Fruit fly (Drosophila melanogaster) whole organism, embryonic: ENCODE data around the gene CG1983.
A peak's percentile ranks its signal among the peaks of the same experiment; 100 is the strongest.

Source experiments
- Blimp-1 ChIP-seq: fragments of 200-800 bp; sonication (Bioruptor generic); optimal IDR thresholded peaks from 3 replicates; lab custom pipeline; 2018; ENCODE audit warnings: missing biosample characterization, missing genetic modification characterization, mild to moderate bottlenecking, moderate library complexity, missing genetic modification reagents
- CG10267 ChIP-seq: fragments of 200-800 bp; sonication (Bioruptor generic); optimal IDR thresholded peaks from 2 replicates; lab custom pipeline; 2018; ENCODE audit warnings: missing biosample characterization, mild to moderate bottlenecking, missing genetic modification characterization, moderate library complexity
- CG10959 ChIP-seq: fragments of 200-800 bp; sonication (Bioruptor generic); IDR thresholded peaks from 2 replicates; pipeline ENCODE4 v1.3.6; 2022; ENCODE audit warnings: missing biosample characterization, missing genetic modification characterization
- CG11456 ChIP-seq: fragments of 200-800 bp; sonication (Bioruptor generic); IDR thresholded peaks from 3 replicates; pipeline ENCODE4 v1.3.6; 2022; ENCODE audit warnings: missing biosample characterization, missing genetic modification characterization
- CG11695 ChIP-seq: fragments of 200-800 bp; sonication (Bioruptor generic); IDR thresholded peaks from 3 replicates; pipeline ENCODE4 v1.3.6; 2022; ENCODE audit warnings: missing biosample characterization, missing genetic modification characterization
- CG13424 ChIP-seq: fragments of 200-800 bp; sonication (Bioruptor generic); optimal IDR thresholded peaks from 2 replicates; lab custom pipeline; 2019; ENCODE audit warnings: missing biosample characterization, mild to moderate bottlenecking, missing genetic modification characterization, moderate library complexity
- CG15269 ChIP-seq: fragments of 200-800 bp; sonication (Bioruptor generic); optimal IDR thresholded peaks from 2 replicates; lab custom pipeline; 2018; ENCODE audit warnings: missing biosample characterization, mild to moderate bottlenecking, missing genetic modification characterization, moderate library complexity
- CG17328 ChIP-seq: fragments of 200-800 bp; sonication (Bioruptor generic); IDR thresholded peaks from 2 replicates; pipeline ENCODE4 v1.3.6; 2022; ENCODE audit warnings: missing biosample characterization, missing genetic modification characterization
- CG17361 ChIP-seq: fragments of 200-800 bp; sonication (Bioruptor generic); IDR thresholded peaks from 3 replicates; pipeline ENCODE4 v1.3.6; 2022; ENCODE audit warnings: missing biosample characterization, missing genetic modification characterization
- CG18262 ChIP-seq: fragments of 200-800 bp; optimal IDR thresholded peaks from 3 replicates; lab custom pipeline; 2019; ENCODE audit warnings: missing biosample characterization, mild to moderate bottlenecking, missing genetic modification characterization, moderate library complexity
- CG18599 ChIP-seq: fragments of 200-800 bp; sonication (Bioruptor generic); optimal IDR thresholded peaks from 3 replicates; lab custom pipeline; 2017; ENCODE audit warnings: missing biosample characterization, missing genetic modification characterization, mild to moderate bottlenecking, moderate library complexity, missing genetic modification reagents
- CG2678 ChIP-seq: fragments of 200-800 bp; sonication (Bioruptor generic); optimal IDR thresholded peaks from 3 replicates; lab custom pipeline; 2019; ENCODE audit warnings: missing biosample characterization, mild to moderate bottlenecking, missing genetic modification characterization, moderate library complexity
- CG30431 ChIP-seq: fragments of 200-800 bp; sonication (Bioruptor generic); optimal IDR thresholded peaks from 2 replicates; lab custom pipeline; 2017; ENCODE audit warnings: missing biosample characterization, missing genetic modification characterization
- CG31224 ChIP-seq: fragments of 200-800 bp; sonication (Bioruptor generic); IDR thresholded peaks from 2 replicates; pipeline ENCODE4 v1.3.6; 2022; ENCODE audit warnings: missing biosample characterization, missing genetic modification characterization
- CG32532 ChIP-seq: fragments of 200-800 bp; sonication (Bioruptor generic); IDR thresholded peaks from 2 replicates; pipeline ENCODE4 v1.3.6; 2022; ENCODE audit warnings: missing biosample characterization, missing genetic modification characterization
- CG6689 ChIP-seq: fragments of 200-800 bp; sonication (Bioruptor generic); IDR thresholded peaks from 2 replicates; pipeline ENCODE4 v1.3.6; 2022; ENCODE audit warnings: missing biosample characterization, missing genetic modification characterization
- CG7556 ChIP-seq: fragments of 200-800 bp; sonication (Bioruptor generic); optimal IDR thresholded peaks from 2 replicates; lab custom pipeline; 2017; ENCODE audit warnings: missing biosample characterization, mild to moderate bottlenecking, missing genetic modification characterization
- CG7839 ChIP-seq: fragments of 200-800 bp; sonication (Bioruptor generic); optimal IDR thresholded peaks from 3 replicates; lab custom pipeline; 2018; ENCODE audit warnings: missing biosample characterization, mild to moderate bottlenecking, missing genetic modification characterization, moderate library complexity
- CG9817 ChIP-seq: fragments of 200-800 bp; sonication (Bioruptor generic); optimal IDR thresholded peaks from 2 replicates; lab custom pipeline; 2018; ENCODE audit warnings: missing biosample characterization, mild to moderate bottlenecking, missing genetic modification characterization, moderate library complexity
- Dbx ChIP-seq: fragments of 200-800 bp; sonication (Bioruptor generic); IDR thresholded peaks from 3 replicates; pipeline ENCODE4 v1.3.6; 2022; ENCODE audit warnings: missing biosample characterization, missing genetic modification characterization
- Fer3 ChIP-seq: fragments of 200-800 bp; sonication (Bioruptor generic); optimal IDR thresholded peaks from 2 replicates; lab custom pipeline; 2018; ENCODE audit warnings: missing biosample characterization, mild to moderate bottlenecking, missing genetic modification characterization, moderate library complexity
- HLH3B ChIP-seq: fragments of 200-800 bp; sonication (Bioruptor generic); IDR thresholded peaks from 2 replicates; pipeline ENCODE4 v1.3.6; 2022; ENCODE audit warnings: missing biosample characterization, missing genetic modification characterization
- Hr51 ChIP-seq, 2 experiments: fragments of 200-800 bp; sonication (Bioruptor generic); optimal IDR thresholded peaks; 2 replicates in 1 of 2; 3 replicates in 1 of 2; lab custom pipeline; 2016 to 2018; ENCODE audit warnings: missing biosample characterization in 2 of 2, missing genetic modification characterization in 2 of 2, mild to moderate bottlenecking in 1 of 2, moderate library complexity in 1 of 2
- Hsf ChIP-seq: fragments of 200-800 bp; sonication (Bioruptor generic); optimal IDR thresholded peaks from 3 replicates; lab custom pipeline; 2016; ENCODE audit warnings: missing biosample characterization, missing genetic modification characterization
- Nf-YA ChIP-seq: fragments of 200-800 bp; sonication (Bioruptor generic); IDR thresholded peaks from 2 replicates; pipeline ENCODE4 v1.3.6; 2022; ENCODE audit warnings: missing biosample characterization, missing genetic modification characterization
- PHDP ChIP-seq: fragments of 200-800 bp; sonication (Bioruptor generic); optimal IDR thresholded peaks from 3 replicates; lab custom pipeline; 2018; ENCODE audit warnings: missing biosample characterization, mild to moderate bottlenecking, missing genetic modification characterization, moderate library complexity
- Ssrp ChIP-seq: fragments of 200-800 bp; sonication (Bioruptor generic); optimal IDR thresholded peaks from 2 replicates; lab custom pipeline; 2018; ENCODE audit warnings: missing biosample characterization, mild to moderate bottlenecking, missing genetic modification characterization, moderate library complexity
- Xrp1 ChIP-seq: fragments of 200-800 bp; sonication (Bioruptor generic); IDR thresholded peaks from 2 replicates; pipeline ENCODE4 v1.3.6; 2022; ENCODE audit warnings: missing biosample characterization, missing genetic modification characterization
- ara ChIP-seq: fragments of 200-800 bp; sonication (Bioruptor generic); IDR thresholded peaks from 2 replicates; pipeline ENCODE4 v1.3.6; 2022; ENCODE audit warnings: missing biosample characterization, missing genetic modification characterization
- bsh ChIP-seq, 2 experiments: fragments of 200-800 bp; sonication (Bioruptor generic); optimal IDR thresholded peaks; 2 replicates each; lab custom pipeline; 2017 to 2018; ENCODE audit warnings: mild to moderate bottlenecking in 2 of 2, missing biosample characterization in 2 of 2, missing genetic modification characterization in 2 of 2, moderate library complexity in 1 of 2
- chif ChIP-seq, 2 experiments: fragments of 200-800 bp; sonication (Bioruptor generic); optimal IDR thresholded peaks; 3 replicates each; lab custom pipeline; 2016; ENCODE audit warnings: missing biosample characterization in 2 of 2, missing genetic modification characterization in 2 of 2
- dmrt11E ChIP-seq: fragments of 200-800 bp; sonication (Bioruptor generic); optimal IDR thresholded peaks from 3 replicates; lab custom pipeline; 2018; ENCODE audit warnings: missing biosample characterization, mild to moderate bottlenecking, missing genetic modification characterization, moderate library complexity
- esg ChIP-seq: fragments of 200-800 bp; sonication (Bioruptor generic); conservative IDR thresholded peaks from 2 replicates; pipeline ENCODE4 v1.3.6; 2022; ENCODE audit warnings: missing biosample characterization, missing genetic modification characterization
- eve ChIP-seq, 2 experiments: fragments of >200 bp; optimal IDR thresholded peaks; 2 replicates each; lab custom pipeline; 2017; ENCODE audit warnings: missing biosample characterization in 2 of 2, missing genetic modification characterization in 2 of 2
- gem ChIP-seq: fragments of 200-800 bp; sonication (Bioruptor generic); optimal IDR thresholded peaks from 2 replicates; lab custom pipeline; 2019; ENCODE audit warnings: missing biosample characterization, mild to moderate bottlenecking, missing genetic modification characterization, moderate library complexity
- hkb ChIP-seq, 2 experiments: fragments of 200-800 bp in 1 of 2; fragments of >200 bp in 1 of 2; sonication (Bioruptor generic) in 1 of 2; IDR thresholded peaks in 1 of 2; optimal IDR thresholded peaks in 1 of 2; 2 replicates each; pipeline versions ENCODE4 v1.3.6 to Lab custom; 2017 to 2022; ENCODE audit warnings: missing biosample characterization in 1 of 2, missing genetic modification characterization in 1 of 2
- hth ChIP-seq: fragments of >200 bp; optimal IDR thresholded peaks from 2 replicates; lab custom pipeline; 2017; ENCODE audit warnings: inconsistent platforms
- ken ChIP-seq: fragments of 200-800 bp; sonication (Bioruptor generic); IDR thresholded peaks from 3 replicates; pipeline ENCODE4 v1.3.6; 2022; ENCODE audit warnings: missing biosample characterization, missing genetic modification characterization
- lbe ChIP-seq: fragments of 200-800 bp; sonication (Bioruptor generic); optimal IDR thresholded peaks from 2 replicates; lab custom pipeline; 2016; ENCODE audit warnings: missing biosample characterization, mild to moderate bottlenecking, missing genetic modification characterization
- lola ChIP-seq, 3 experiments: fragments of >200 bp in 2 of 3; fragments of 200-800 bp in 1 of 3; sonication (Bioruptor generic) in 1 of 3; optimal IDR thresholded peaks; 2 replicates each; lab custom pipeline; 2017 to 2019; ENCODE audit warnings: missing biosample characterization in 3 of 3, missing genetic modification characterization in 3 of 3, mild to moderate bottlenecking in 1 of 3, moderate library complexity in 1 of 3
- row ChIP-seq: fragments of 200-800 bp; sonication (Bioruptor generic); IDR thresholded peaks from 3 replicates; pipeline ENCODE4 v1.3.6; 2022; ENCODE audit warnings: missing biosample characterization, missing genetic modification characterization
- sens-2 ChIP-seq: fragments of 200-800 bp; sonication (Bioruptor generic); IDR thresholded peaks from 2 replicates; pipeline ENCODE4 v1.3.6; 2022; ENCODE audit warnings: missing biosample characterization, missing genetic modification characterization
- sim ChIP-seq: fragments of 200-800 bp; sonication (Bioruptor generic); IDR thresholded peaks from 2 replicates; pipeline ENCODE4 v1.3.6; 2022; ENCODE audit warnings: missing biosample characterization, missing genetic modification characterization
- slbo ChIP-seq: fragments of 200-800 bp; sonication (Bioruptor generic); IDR thresholded peaks from 2 replicates; pipeline ENCODE4 v1.3.6; 2022; ENCODE audit warnings: missing biosample characterization, missing genetic modification characterization
- trem ChIP-seq: fragments of 200-800 bp; optimal IDR thresholded peaks from 3 replicates; lab custom pipeline; 2019; ENCODE audit warnings: missing biosample characterization, mild to moderate bottlenecking, missing genetic modification characterization, moderate library complexity
- tx ChIP-seq: fragments of 200-800 bp; sonication (Bioruptor generic); optimal IDR thresholded peaks from 2 replicates; lab custom pipeline; 2016; ENCODE audit warnings: missing biosample characterization, missing genetic modification characterization
- zfh1 ChIP-seq: fragments of 200-800 bp; sonication (Bioruptor generic); IDR thresholded peaks from 3 replicates; pipeline ENCODE4 v1.3.6; 2022; ENCODE audit warnings: missing biosample characterization, missing genetic modification characterization

CG1983 gene

DNA sequence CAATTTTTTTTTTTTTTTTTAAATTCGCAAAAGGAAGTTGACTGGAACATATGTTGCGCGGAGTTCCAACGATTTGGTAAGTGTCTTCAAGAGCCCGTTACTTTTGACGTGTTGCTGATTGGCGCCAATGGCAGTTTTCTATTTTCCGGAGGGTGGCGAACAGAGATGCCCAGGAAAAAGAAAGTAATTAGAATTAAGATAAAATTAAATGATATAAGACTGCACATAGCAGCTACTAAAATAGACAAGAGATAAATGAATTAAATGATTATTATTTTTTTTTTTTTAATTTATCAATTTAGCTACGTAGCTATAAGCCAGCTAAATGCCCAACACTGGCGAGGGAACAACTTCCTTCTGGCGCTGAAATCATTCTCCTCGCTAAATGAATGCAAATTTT, 44.7 kb upstream of the CG1983 start (continued):
- TF ChIP-seq CG10267 (tag; lab: Kevin White, UChicago): peak; percentile 9
- no peak for TF ChIP-seq chif (GFP tag; optimal IDR thresholded peaks at IDR 0.05; lab: Kevin White, UChicago)
- TF ChIP-seq CG2678: peak; percentile 27
- peak in 1 of 2 experiments; percentile 51 for TF ChIP-seq bsh (GFP tag; optimal IDR thresholded peaks at IDR 0.05; lab: Kevin White, UChicago)
- peak; percentile 25; the same call in 1 of the 2 replicates for TF ChIP-seq slbo
- peak; percentile 41 for TF ChIP-seq CG7839 (tag; lab: Kevin White, UChicago)
- TF ChIP-seq Ssrp (tag; lab: Kevin White, UChicago): peak; percentile 18
- 0 out of 2 replicates have a peak, but pooled peaks have one; percentile 18 for TF ChIP-seq esg (GFP tag; lab: Robert Waterston, UW)
- 0 out of 3 replicates have a peak, but pooled peaks have one; percentile 49 for TF ChIP-seq ken (GFP tag; lab: Robert Waterston, UW)
- peak; percentile 23; the same call in 1 of the 2 replicates for TF ChIP-seq CG10959 (GFP tag; lab: Robert Waterston, UW)
- peak; percentile 9 for TF ChIP-seq CG18599
- peak in 1 of 2 experiments; percentile 19 for TF ChIP-seq Hr51 (GFP tag; optimal IDR thresholded peaks at IDR 0.05; lab: Kevin White, UChicago)
- no peak for TF ChIP-seq hth
- peak; percentile 19 for TF ChIP-seq CG7556 (GFP tag; lab: Kevin White, UChicago)
- peak; percentile 65 for TF ChIP-seq sens-2 (GFP tag; lab: Robert Waterston, UW)
- TF ChIP-seq Fer3 (tag; lab: Kevin White, UChicago): no peak
- no peak for TF ChIP-seq tx (GFP tag; lab: Kevin White, UChicago)
- TF ChIP-seq trem (tag; lab: Kevin White, UChicago): peak; percentile 16
- TF ChIP-seq CG31224: no peak
- TF ChIP-seq dmrt11E: peak; percentile 63
- 0 out of 3 replicates have a peak, but pooled peaks have one; percentile 20 for TF ChIP-seq CG17361 (GFP tag; lab: Robert Waterston, UW)
- TF ChIP-seq CG9817: no peak
- peak; percentile 33 for TF ChIP-seq CG18262 (tag; lab: Kevin White, UChicago)
- peak; percentile 3 for TF ChIP-seq Hsf (GFP tag; lab: Kevin White, UChicago)
- peak in 1 of 2 experiments; percentile 6 for TF ChIP-seq eve (GFP tag; optimal IDR thresholded peaks at IDR 0.05; lab: Kevin White, UChicago)
- 0 out of 2 replicates have a peak, but pooled peaks have one; percentile 13 for TF ChIP-seq HLH3B (GFP tag; lab: Robert Waterston, UW)
- peak; percentile 56 for TF ChIP-seq gem
- peak in 1 of 3 experiments; percentile 34 for TF ChIP-seq lola (GFP tag; optimal IDR thresholded peaks at IDR 0.05; lab: Kevin White, UChicago)
- 0 out of 2 replicates have a peak, but pooled peaks have one; percentile 42 for TF ChIP-seq sim
- 0 out of 3 replicates have a peak, but pooled peaks have one; percentile 46 for TF ChIP-seq CG11456 (GFP tag; lab: Robert Waterston, UW)
- TF ChIP-seq hkb (optimal IDR thresholded peaks at IDR 0.05; lab: Kevin White, UChicago): no peak
- peak; percentile 59; the same call in 1 of the 2 replicates for TF ChIP-seq hkb (GFP tag; IDR thresholded peaks at IDR 0.05; lab: Robert Waterston, UW)
- no peak for TF ChIP-seq lbe (GFP tag; lab: Kevin White, UChicago)
- TF ChIP-seq ara (GFP tag; lab: Robert Waterston, UW): peak; percentile 60; the same call in 1 of the 2 replicates
- peak; percentile 59; the same call in 1 of the 3 replicates for TF ChIP-seq zfh1 (GFP tag; lab: Robert Waterston, UW)
- TF ChIP-seq CG11695: 0 out of 3 replicates have a peak, but pooled peaks have one; percentile 42
- TF ChIP-seq Xrp1 (GFP tag; lab: Robert Waterston, UW): peak; percentile 77
- TF ChIP-seq CG32532: peak; percentile 18; the same call in 1 of the 2 replicates
- TF ChIP-seq CG6689 (GFP tag; lab: Robert Waterston, UW): peak; percentile 52; the same call in 1 of the 2 replicates
- TF ChIP-seq CG30431 (GFP tag; lab: Kevin White, UChicago): peak; percentile 9
- TF ChIP-seq CG15269 (tag; lab: Kevin White, UChicago): peak; percentile 25
- peak; percentile 52; the same call in 1 of the 2 replicates for TF ChIP-seq CG17328
- peak; percentile 18 for TF ChIP-seq Blimp-1 (GFP tag; lab: Kevin White, UChicago)
- TF ChIP-seq row: peak; percentile 65
- TF ChIP-seq CG13424: peak; percentile 6
- TF ChIP-seq PHDP (tag; lab: Kevin White, UChicago): peak; percentile 26
- no peak for TF ChIP-seq Nf-YA (GFP tag; lab: Robert Waterston, UW)
- no peak for TF ChIP-seq Dbx (GFP tag; lab: Robert Waterston, UW)
